Fruit fly (Drosophila melanogaster) S2 (cell line): ENCODE data around the gene alpha-Est2.

ENCODE experiments used
- CG8478 ChIP-seq: fragments of >200 bp; optimal IDR thresholded peaks from 2 replicates; lab custom pipeline; 2018
- CTCF ChIP-seq, 2 experiments: fragments of >200 bp; optimal IDR thresholded peaks; 2 replicates each; lab custom pipeline; 2018

DNA sequence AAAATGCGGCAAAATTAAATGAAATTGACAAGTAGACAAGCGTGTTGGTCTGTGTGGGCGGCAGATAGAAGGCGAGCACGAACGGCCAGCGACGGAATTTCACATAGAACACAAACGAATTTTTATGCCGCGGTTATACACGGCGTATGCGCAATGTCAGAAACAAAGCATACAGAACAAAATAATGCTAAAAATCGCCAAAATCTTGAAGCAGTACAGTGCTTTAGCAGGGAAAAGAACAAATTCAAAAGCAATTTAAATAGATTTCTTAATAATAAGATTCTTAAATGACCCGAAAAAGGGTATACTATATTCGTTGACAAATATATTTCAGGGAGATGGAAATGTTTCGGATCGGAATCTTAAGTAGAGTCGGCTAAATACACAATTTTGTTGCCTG lies 41.1 kb upstream of the alpha-Est2 start:
- no peak for TF ChIP-seq CG8478 (lab: Kevin White, UChicago)
- TF ChIP-seq CTCF (optimal IDR thresholded peaks at IDR 0.05; lab: Kevin White, UChicago): no peak
